Worm (Caenorhabditis elegans): ENCODE measurements around the gene M05D6.8.

The M05D6.8 gene

ce11 chrII:8456681-8457389, 14.2 kb downstream of the M05D6.8 start:
- no peak for TF ChIP-seq ztf-23 (GFP tag; IDR thresholded peaks at IDR 0.05)
- no peak for TF ChIP-seq klf-2 (GFP tag; conservative IDR thresholded peaks at IDR 0.05)
- TF ChIP-seq tab-1 (GFP tag; IDR thresholded peaks at IDR 0.05): no peak

ce11 chrII:8456094-8456493, 14.9 kb downstream of the M05D6.8 start, which contains the start of gene F22B5.6:
F22B5.6 (minus strand) TSS chrII:8456194.
- TF ChIP-seq tab-1 (GFP tag; IDR thresholded peaks at IDR 0.05) (no peak), ztf-23 (GFP tag; IDR thresholded peaks at IDR 0.05) (no peak), T22C8.4 (GFP tag; IDR thresholded peaks at IDR 0.05) (no peak), klf-2 (GFP tag; conservative IDR thresholded peaks at IDR 0.05) (no peak), ref-1 (GFP tag; conservative IDR thresholded peaks at IDR 0.05) (no peak), cog-1 (tag; optimal IDR thresholded peaks at IDR 0.05) (no peak), ztf-29 (GFP tag; IDR thresholded peaks at IDR 0.05) (no peak), med-1 (GFP tag; optimal IDR thresholded peaks at IDR 0.05; ENCODE audit: insufficient read depth) (no peak), flt-1 (GFP tag; IDR thresholded peaks at IDR 0.05) (no peak)

ce11 chrII:8454513-8454912, 16.5 kb downstream of the M05D6.8 start, which contains the start of gene F22B5.5:
F22B5.5 (minus strand) TSS chrII:8454613.
- no peak for TF ChIP-seq ref-1 (GFP tag; conservative IDR thresholded peaks at IDR 0.05)
- no peak for TF ChIP-seq cog-1 (tag; optimal IDR thresholded peaks at IDR 0.05)
- TF ChIP-seq klf-2 (GFP tag; conservative IDR thresholded peaks at IDR 0.05): no peak
- no peak for TF ChIP-seq flt-1 (GFP tag; IDR thresholded peaks at IDR 0.05)
- no peak for TF ChIP-seq ztf-23 (GFP tag; IDR thresholded peaks at IDR 0.05)
- TF ChIP-seq T22C8.4 (GFP tag; IDR thresholded peaks at IDR 0.05): no peak
- no peak for TF ChIP-seq tab-1 (GFP tag; IDR thresholded peaks at IDR 0.05)
- TF ChIP-seq ztf-29 (GFP tag; IDR thresholded peaks at IDR 0.05): no peak
- TF ChIP-seq med-1 (GFP tag; optimal IDR thresholded peaks at IDR 0.05; ENCODE audit: insufficient read depth): no peak

- TF ChIP-seq med-1 (GFP tag; optimal IDR thresholded peaks at IDR 0.05; ENCODE audit: insufficient read depth) (no peak), cog-1 (tag; optimal IDR thresholded peaks at IDR 0.05) (no peak), flt-1 (GFP tag; IDR thresholded peaks at IDR 0.05) (no peak), ztf-29 (GFP tag; IDR thresholded peaks at IDR 0.05) (no peak), T22C8.4 (GFP tag; IDR thresholded peaks at IDR 0.05) (no peak), klf-2 (GFP tag; conservative IDR thresholded peaks at IDR 0.05) (no peak), ztf-23 (GFP tag; IDR thresholded peaks at IDR 0.05) (no peak), tab-1 (GFP tag; IDR thresholded peaks at IDR 0.05) (no peak), ref-1 (GFP tag; conservative IDR thresholded peaks at IDR 0.05) (no peak)
Observed at ce11 chrII:8451425-8451824, 19.6 kb downstream of the M05D6.8 start.

ce11 chrII:8450750-8451149, 20.3 kb downstream of the M05D6.8 start:
- TF ChIP-seq cog-1 (tag; optimal IDR thresholded peaks at IDR 0.05): no peak
- no peak for TF ChIP-seq klf-2 (GFP tag; conservative IDR thresholded peaks at IDR 0.05)
- no peak for TF ChIP-seq ref-1 (GFP tag; conservative IDR thresholded peaks at IDR 0.05)
- TF ChIP-seq T22C8.4 (GFP tag; IDR thresholded peaks at IDR 0.05): no peak
- no peak for TF ChIP-seq tab-1 (GFP tag; IDR thresholded peaks at IDR 0.05)
- no peak for TF ChIP-seq flt-1 (GFP tag; IDR thresholded peaks at IDR 0.05)
- no peak for TF ChIP-seq ztf-29 (GFP tag; IDR thresholded peaks at IDR 0.05)
- no peak for TF ChIP-seq ztf-23 (GFP tag; IDR thresholded peaks at IDR 0.05)
- no peak for TF ChIP-seq med-1 (GFP tag; optimal IDR thresholded peaks at IDR 0.05; ENCODE audit: insufficient read depth)

- no peak for TF ChIP-seq T22C8.4 (GFP tag; IDR thresholded peaks at IDR 0.05)
- no peak for TF ChIP-seq tab-1 (GFP tag; IDR thresholded peaks at IDR 0.05)
- TF ChIP-seq ztf-29 (GFP tag; IDR thresholded peaks at IDR 0.05): no peak
- TF ChIP-seq ztf-23 (GFP tag; IDR thresholded peaks at IDR 0.05): no peak
- no peak for TF ChIP-seq cog-1 (tag; optimal IDR thresholded peaks at IDR 0.05)
- TF ChIP-seq flt-1 (GFP tag; IDR thresholded peaks at IDR 0.05): no peak
- no peak for TF ChIP-seq ref-1 (GFP tag; conservative IDR thresholded peaks at IDR 0.05)
- TF ChIP-seq med-1 (GFP tag; optimal IDR thresholded peaks at IDR 0.05; ENCODE audit: insufficient read depth): no peak
- TF ChIP-seq klf-2 (GFP tag; conservative IDR thresholded peaks at IDR 0.05): no peak
Observed at ce11 chrII:8449660-8450118, 21.4 kb downstream of the M05D6.8 start, which contains the start of gene F22B5.4. F22B5.4 (plus strand) TSS chrII:8449710.

- TF ChIP-seq T22C8.4 (GFP tag; IDR thresholded peaks at IDR 0.05) (no peak), ztf-29 (GFP tag; IDR thresholded peaks at IDR 0.05) (no peak), cog-1 (tag; optimal IDR thresholded peaks at IDR 0.05) (no peak), ref-1 (GFP tag; conservative IDR thresholded peaks at IDR 0.05) (no peak), flt-1 (GFP tag; IDR thresholded peaks at IDR 0.05) (no peak), klf-2 (GFP tag; conservative IDR thresholded peaks at IDR 0.05) (no peak), tab-1 (GFP tag; IDR thresholded peaks at IDR 0.05) (no peak), ztf-23 (GFP tag; IDR thresholded peaks at IDR 0.05) (no peak), med-1 (GFP tag; optimal IDR thresholded peaks at IDR 0.05; ENCODE audit: insufficient read depth) (no peak)
Observed at ce11 chrII:8446731-8447130, 24.3 kb downstream of the M05D6.8 start, which contains the start of gene cut-3. cut-3 (minus strand) TSS chrII:8446831.

ce11 chrII:8444007-8444406, 27.0 kb downstream of the M05D6.8 start, which contains the start of gene evl-20:
evl-20 (plus strand) TSS chrII:8444307.
- TF ChIP-seq flt-1 (GFP tag; IDR thresholded peaks at IDR 0.05): no peak
- TF ChIP-seq ztf-29 (GFP tag; IDR thresholded peaks at IDR 0.05): no peak
- no peak for TF ChIP-seq ztf-23 (GFP tag; IDR thresholded peaks at IDR 0.05)
- no peak for TF ChIP-seq klf-2 (GFP tag; conservative IDR thresholded peaks at IDR 0.05)
- no peak for TF ChIP-seq med-1 (GFP tag; optimal IDR thresholded peaks at IDR 0.05; ENCODE audit: insufficient read depth)
- TF ChIP-seq T22C8.4 (GFP tag; IDR thresholded peaks at IDR 0.05): no peak
- TF ChIP-seq ref-1 (GFP tag; conservative IDR thresholded peaks at IDR 0.05): no peak
- no peak for TF ChIP-seq cog-1 (tag; optimal IDR thresholded peaks at IDR 0.05)
- TF ChIP-seq tab-1 (GFP tag; IDR thresholded peaks at IDR 0.05): no peak

- TF ChIP-seq med-1 (GFP tag; optimal IDR thresholded peaks at IDR 0.05; ENCODE audit: insufficient read depth) (no peak), ztf-29 (GFP tag; IDR thresholded peaks at IDR 0.05) (no peak), cog-1 (tag; optimal IDR thresholded peaks at IDR 0.05) (no peak), klf-2 (GFP tag; conservative IDR thresholded peaks at IDR 0.05) (no peak), ref-1 (GFP tag; conservative IDR thresholded peaks at IDR 0.05) (no peak), T22C8.4 (GFP tag; IDR thresholded peaks at IDR 0.05) (no peak), flt-1 (GFP tag; IDR thresholded peaks at IDR 0.05) (no peak)
Observed at ce11 chrII:8442717-8443223, 28.3 kb downstream of the M05D6.8 start, which contains the start of gene eif-3.G. eif-3.G (plus strand) TSS chrII:8442767.
